Fruit fly (Drosophila melanogaster) whole organism, embryonic: ENCODE measurements around the gene CG17930.
A peak's percentile ranks its signal among the peaks of the same experiment; 100 is the strongest.

ENCODE experiments used
- Awh ChIP-seq: fragments of 200-800 bp; sonication (Bioruptor generic); IDR thresholded peaks from 2 replicates; pipeline ENCODE4, ENCODE4 v1.3.6; 2022; ENCODE audit warnings: missing biosample characterization, missing genetic modification characterization
- CG11456 ChIP-seq: fragments of 200-800 bp; sonication (Bioruptor generic); IDR thresholded peaks from 3 replicates; pipeline ENCODE4 v1.3.6; 2022; ENCODE audit warnings: missing biosample characterization, missing genetic modification characterization
- CG11504 ChIP-seq: fragments of 200-800 bp; sonication (Bioruptor generic); optimal IDR thresholded peaks from 3 replicates; lab custom pipeline; 2019; ENCODE audit warnings: missing biosample characterization, mild to moderate bottlenecking, missing genetic modification characterization, moderate library complexity
- CG14050 ChIP-seq: fragments of 200-800 bp; sonication (Bioruptor generic); IDR thresholded peaks from 3 replicates; pipeline ENCODE4 v1.3.6; 2022; ENCODE audit warnings: missing biosample characterization, missing genetic modification characterization
- CG1529 ChIP-seq: fragments of 200-800 bp; sonication (Bioruptor generic); optimal IDR thresholded peaks from 3 replicates; lab custom pipeline; 2018; ENCODE audit warnings: missing biosample characterization, missing genetic modification characterization
- CG1647 ChIP-seq: fragments of 200-800 bp; sonication (Bioruptor generic); optimal IDR thresholded peaks from 3 replicates; lab custom pipeline; 2016; ENCODE audit warnings: missing biosample characterization, missing genetic modification characterization
- CG17361 ChIP-seq: fragments of 200-800 bp; sonication (Bioruptor generic); IDR thresholded peaks from 3 replicates; pipeline ENCODE4 v1.3.6; 2022; ENCODE audit warnings: missing biosample characterization, missing genetic modification characterization
- CG18262 ChIP-seq: fragments of 200-800 bp; optimal IDR thresholded peaks from 3 replicates; lab custom pipeline; 2019; ENCODE audit warnings: missing biosample characterization, mild to moderate bottlenecking, missing genetic modification characterization, moderate library complexity
- CG2678 ChIP-seq: fragments of 200-800 bp; sonication (Bioruptor generic); optimal IDR thresholded peaks from 3 replicates; lab custom pipeline; 2019; ENCODE audit warnings: missing biosample characterization, mild to moderate bottlenecking, missing genetic modification characterization, moderate library complexity
- CG2712 ChIP-seq: fragments of 200-800 bp; optimal IDR thresholded peaks from 3 replicates; lab custom pipeline; 2019; ENCODE audit warnings: missing biosample characterization, mild to moderate bottlenecking, missing genetic modification characterization, moderate library complexity
- CG30403 ChIP-seq: fragments of 200-800 bp; sonication (Bioruptor generic); optimal IDR thresholded peaks from 3 replicates; lab custom pipeline; 2016; ENCODE audit warnings: missing biosample characterization, missing genetic modification characterization
- CG31441 ChIP-seq: fragments of 200-800 bp; sonication (Bioruptor generic); IDR thresholded peaks from 2 replicates; pipeline ENCODE4 v1.3.6; 2022; ENCODE audit warnings: missing biosample characterization, missing genetic modification characterization
- CG3163 ChIP-seq: fragments of 200-800 bp; sonication (Bioruptor generic); optimal IDR thresholded peaks from 3 replicates; lab custom pipeline; 2016; ENCODE audit warnings: missing biosample characterization, missing genetic modification characterization
- CG4360 ChIP-seq: fragments of 200-800 bp; sonication (Bioruptor generic); IDR thresholded peaks from 2 replicates; pipeline ENCODE4 v1.3.6; 2022; ENCODE audit warnings: missing biosample characterization, missing genetic modification characterization
- CG43689 ChIP-seq: fragments of 200-800 bp; sonication (Bioruptor generic); IDR thresholded peaks from 2 replicates; pipeline ENCODE4 v1.3.6; 2022; ENCODE audit warnings: missing biosample characterization, missing genetic modification characterization
- CG6683 ChIP-seq: fragments of 200-800 bp; sonication (Bioruptor generic); optimal IDR thresholded peaks from 2 replicates; lab custom pipeline; 2017; ENCODE audit warnings: missing biosample characterization, mild to moderate bottlenecking, missing genetic modification characterization, missing genetic modification reagents
- CG7556 ChIP-seq: fragments of 200-800 bp; sonication (Bioruptor generic); optimal IDR thresholded peaks from 2 replicates; lab custom pipeline; 2017; ENCODE audit warnings: missing biosample characterization, mild to moderate bottlenecking, missing genetic modification characterization
- CG7839 ChIP-seq: fragments of 200-800 bp; sonication (Bioruptor generic); optimal IDR thresholded peaks from 3 replicates; lab custom pipeline; 2018; ENCODE audit warnings: missing biosample characterization, mild to moderate bottlenecking, missing genetic modification characterization, moderate library complexity
- CG8388 ChIP-seq: fragments of 200-800 bp; sonication (Bioruptor generic); optimal IDR thresholded peaks from 2 replicates; lab custom pipeline; 2019; ENCODE audit warnings: missing biosample characterization, mild to moderate bottlenecking, missing genetic modification characterization, moderate library complexity
- CoRest ChIP-seq: fragments of 200-800 bp; sonication (Bioruptor generic); optimal IDR thresholded peaks from 3 replicates; lab custom pipeline; 2018; ENCODE audit warnings: missing biosample characterization, mild to moderate bottlenecking, missing genetic modification characterization, moderate library complexity
- Drgx ChIP-seq: fragments of 200-800 bp; sonication (Bioruptor generic); IDR thresholded peaks from 2 replicates; pipeline ENCODE4 v1.3.6; 2022; ENCODE audit warnings: missing biosample characterization, missing genetic modification characterization
- E2f1 ChIP-seq: fragments of 200-800 bp; sonication (Bioruptor generic); IDR thresholded peaks from 2 replicates; pipeline ENCODE4 v1.3.6; 2022; ENCODE audit warnings: missing biosample characterization, missing genetic modification characterization
- Ets65A ChIP-seq: fragments of 200-800 bp; sonication (Bioruptor generic); peaks from one replicate; lab custom pipeline; 2016; ENCODE audit warnings: missing biosample characterization, missing genetic modification characterization
- HmgZ ChIP-seq: fragments of 200-800 bp; sonication (Bioruptor generic); optimal IDR thresholded peaks from 2 replicates; lab custom pipeline; 2018; ENCODE audit warnings: missing biosample characterization, mild to moderate bottlenecking, missing genetic modification characterization
- Hr78 ChIP-seq, 2 experiments: fragments of 200-800 bp in 1 of 2; fragments of >200 bp in 1 of 2; sonication (Bioruptor generic) in 1 of 2; optimal IDR thresholded peaks; 2 replicates each; lab custom pipeline; 2017 to 2019; ENCODE audit warnings: missing biosample characterization in 2 of 2, missing genetic modification characterization in 2 of 2, mild to moderate bottlenecking in 1 of 2, moderate library complexity in 1 of 2
- Kr ChIP-seq: fragments of 200-800 bp; sonication (Bioruptor generic); optimal IDR thresholded peaks from 2 replicates; lab custom pipeline; 2017; ENCODE audit warnings: missing biosample characterization, mild to moderate bottlenecking, missing genetic modification characterization
- Meics ChIP-seq: fragments of 200-800 bp; sonication (Bioruptor generic); optimal IDR thresholded peaks from 2 replicates; lab custom pipeline; 2017; ENCODE audit warnings: missing biosample characterization, mild to moderate bottlenecking, missing genetic modification characterization
- Sox100B ChIP-seq: fragments of 200-800 bp; sonication (Bioruptor generic); optimal IDR thresholded peaks from 3 replicates; lab custom pipeline; 2018; ENCODE audit warnings: missing biosample characterization, mild to moderate bottlenecking, missing genetic modification characterization
- Sox102F ChIP-seq: fragments of 200-800 bp; sonication (Bioruptor generic); optimal IDR thresholded peaks from 2 replicates; lab custom pipeline; 2018; ENCODE audit warnings: missing biosample characterization, mild to moderate bottlenecking, missing genetic modification characterization, moderate library complexity
- Ssrp ChIP-seq: fragments of 200-800 bp; sonication (Bioruptor generic); optimal IDR thresholded peaks from 2 replicates; lab custom pipeline; 2018; ENCODE audit warnings: missing biosample characterization, mild to moderate bottlenecking, missing genetic modification characterization, moderate library complexity
- Taf1 ChIP-seq: fragments of 200-800 bp; sonication (Bioruptor generic); IDR thresholded peaks from 2 replicates; pipeline ENCODE4 v1.3.6; 2022; ENCODE audit warnings: missing biosample characterization, missing genetic modification characterization
- abd-A ChIP-seq: fragments of 200-800 bp; sonication (Bioruptor generic); optimal IDR thresholded peaks from 3 replicates; lab custom pipeline; 2019; ENCODE audit warnings: missing biosample characterization, mild to moderate bottlenecking, missing genetic modification characterization, moderate library complexity
- ap ChIP-seq: fragments of 200-800 bp; sonication (Bioruptor generic); IDR thresholded peaks from 2 replicates; pipeline ENCODE4 v1.3.6; 2022; ENCODE audit warnings: missing biosample characterization, missing genetic modification characterization
- bab2 ChIP-seq: fragments of 200-800 bp; sonication (Bioruptor generic); optimal IDR thresholded peaks from 2 replicates; lab custom pipeline; 2016; ENCODE audit warnings: missing biosample characterization, missing genetic modification characterization
- dmrt11E ChIP-seq: fragments of 200-800 bp; sonication (Bioruptor generic); optimal IDR thresholded peaks from 3 replicates; lab custom pipeline; 2018; ENCODE audit warnings: missing biosample characterization, mild to moderate bottlenecking, missing genetic modification characterization, moderate library complexity
- dmrt99B ChIP-seq: fragments of 200-800 bp; sonication (Bioruptor generic); optimal IDR thresholded peaks from 2 replicates; lab custom pipeline; 2018; ENCODE audit warnings: missing biosample characterization, mild to moderate bottlenecking, missing genetic modification characterization, moderate library complexity
- ftz-f1 ChIP-seq: fragments of 200-800 bp; sonication (Bioruptor generic); optimal IDR thresholded peaks from 2 replicates; lab custom pipeline; 2016; ENCODE audit warnings: missing biosample characterization, missing genetic modification characterization
- gcm ChIP-seq: fragments of 200-800 bp; sonication (Bioruptor generic); optimal IDR thresholded peaks from 2 replicates; lab custom pipeline; 2019; ENCODE audit warnings: missing biosample characterization, mild to moderate bottlenecking, missing genetic modification characterization, moderate library complexity
- gem ChIP-seq: fragments of 200-800 bp; sonication (Bioruptor generic); optimal IDR thresholded peaks from 2 replicates; lab custom pipeline; 2019; ENCODE audit warnings: missing biosample characterization, mild to moderate bottlenecking, missing genetic modification characterization, moderate library complexity
- grau ChIP-seq: fragments of 200-800 bp; optimal IDR thresholded peaks from 3 replicates; lab custom pipeline; 2019; ENCODE audit warnings: missing biosample characterization, mild to moderate bottlenecking, missing genetic modification characterization, moderate library complexity
- kni ChIP-seq: fragments of 200-800 bp; sonication (Bioruptor generic); optimal IDR thresholded peaks from 3 replicates; lab custom pipeline; 2017; ENCODE audit warnings: mild to moderate bottlenecking, missing biosample characterization, missing genetic modification reagents, missing genetic modification characterization
- lola ChIP-seq, 3 experiments: fragments of >200 bp in 2 of 3; fragments of 200-800 bp in 1 of 3; sonication (Bioruptor generic) in 1 of 3; optimal IDR thresholded peaks; 2 replicates each; lab custom pipeline; 2017 to 2019; ENCODE audit warnings: missing biosample characterization in 3 of 3, missing genetic modification characterization in 3 of 3, mild to moderate bottlenecking in 1 of 3, moderate library complexity in 1 of 3
- nmo ChIP-seq: fragments of 200-800 bp; sonication (Bioruptor generic); optimal IDR thresholded peaks from 2 replicates; lab custom pipeline; 2018; ENCODE audit warnings: missing biosample characterization, mild to moderate bottlenecking, missing genetic modification characterization, moderate library complexity
- prd ChIP-seq, 3 experiments: fragments of >200 bp in 2 of 3; fragments of 200-800 bp in 1 of 3; sonication (Bioruptor generic) in 1 of 3; optimal IDR thresholded peaks in 2 of 3; IDR thresholded peaks in 1 of 3; 2 replicates in 2 of 3; 3 replicates in 1 of 3; pipeline versions ENCODE4 v1.3.6 to Lab custom; 2017 to 2022; ENCODE audit warnings: missing biosample characterization in 1 of 3, missing genetic modification characterization in 1 of 3
- pros ChIP-seq: fragments of 200-800 bp; sonication (Bioruptor generic); optimal IDR thresholded peaks from 3 replicates; lab custom pipeline; 2019; ENCODE audit warnings: missing biosample characterization, mild to moderate bottlenecking, missing genetic modification characterization, moderate library complexity
- sens ChIP-seq: fragments of 200-800 bp; sonication (Bioruptor generic); peaks from one replicate; lab custom pipeline; 2016; ENCODE audit warnings: missing biosample characterization, missing genetic modification characterization
- shn ChIP-seq: fragments of 200-800 bp; sonication (Bioruptor generic); optimal IDR thresholded peaks from 3 replicates; lab custom pipeline; 2016; ENCODE audit warnings: missing biosample characterization, missing genetic modification characterization
- wdn ChIP-seq: fragments of 200-800 bp; sonication (Bioruptor generic); IDR thresholded peaks from 2 replicates; pipeline ENCODE4 v1.3.6; 2022; ENCODE audit warnings: missing biosample characterization, missing genetic modification characterization

Gene CG17930

DNA sequence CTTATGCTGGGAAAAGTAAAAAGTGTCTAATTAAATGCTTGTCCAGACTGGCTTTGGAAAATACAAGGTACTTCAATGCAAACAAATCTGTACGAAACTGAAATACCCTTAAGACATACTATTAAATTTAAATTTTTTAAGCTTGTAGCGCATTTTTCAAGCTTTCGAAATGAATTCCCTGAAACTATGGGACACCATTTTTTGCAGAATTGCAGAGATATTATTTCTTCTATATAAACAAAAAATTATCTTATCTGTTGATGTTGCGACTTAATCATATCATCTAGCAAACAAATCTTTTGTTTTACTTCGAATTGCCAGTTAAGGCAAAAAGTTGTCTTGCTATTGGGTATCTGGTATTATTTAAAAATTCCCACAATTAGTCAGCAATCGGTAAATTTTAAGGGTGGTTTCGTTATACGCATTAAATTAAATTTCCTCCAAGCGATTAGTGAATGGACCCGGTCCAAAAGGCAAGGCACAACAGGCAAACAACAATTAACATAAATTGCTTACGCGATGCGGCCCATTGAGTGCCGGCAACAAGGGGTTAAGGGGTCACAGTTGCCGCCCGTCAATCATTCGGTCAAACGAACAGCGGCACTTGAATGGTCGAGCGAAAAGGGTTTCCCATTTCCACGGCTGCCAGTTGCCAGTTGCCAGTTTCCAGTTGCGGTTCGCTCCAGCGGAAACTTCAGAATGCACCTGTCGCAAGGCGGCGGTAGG is 8.8 kb downstream of the CG17930 start (continued):
- TF ChIP-seq Hr78 (GFP tag; optimal IDR thresholded peaks at IDR 0.05; lab: Kevin White, UChicago) (peak in 1 of 2 experiments; percentile 82), Kr (GFP tag; lab: Kevin White, UChicago) (peak; percentile 98), CG11456 (GFP tag; lab: Robert Waterston, UW) (no peak), Meics (peak; percentile 2), E2f1 (GFP tag; lab: Robert Waterston, UW) (no peak), Sox100B (peak; percentile 47), CG14050 (GFP tag; lab: Robert Waterston, UW) (no peak), Ssrp (tag; lab: Kevin White, UChicago) (no peak), gem (tag; lab: Kevin White, UChicago) (peak; percentile 52), CG7556 (GFP tag; lab: Kevin White, UChicago) (peak; percentile 25), pros (no peak), dmrt99B (peak; percentile 42), CG8388 (peak; percentile 22), Drgx (no peak), kni (peak; percentile 91), CG43689 (GFP tag; lab: Robert Waterston, UW) (no peak), bab2 (GFP tag; lab: Kevin White, UChicago) (peak; percentile 11), CG30403 (GFP tag; lab: Kevin White, UChicago) (peak; percentile 2), CG1647 (GFP tag; lab: Kevin White, UChicago) (no peak), ftz-f1 (no peak), CoRest (tag; lab: Kevin White, UChicago) (peak; percentile 14), ap (no peak), sens (GFP tag; lab: Kevin White, UChicago) (peak; percentile 2), CG2712 (tag; lab: Kevin White, UChicago) (peak; percentile 23), gcm (GFP tag; lab: Kevin White, UChicago) (no peak), abd-A (tag; lab: Kevin White, UChicago) (peak; percentile 35), CG2678 (tag; lab: Kevin White, UChicago) (peak; percentile 33), CG1529 (GFP tag; lab: Kevin White, UChicago) (peak; percentile 22), HmgZ (tag; lab: Kevin White, UChicago) (no peak), shn (GFP tag; lab: Kevin White, UChicago) (no peak), wdn (GFP tag; lab: Robert Waterston, UW) (0 out of 2 replicates have a peak, but pooled peaks have one; percentile 12), CG31441 (GFP tag; lab: Robert Waterston, UW) (no peak), nmo (GFP tag; lab: Kevin White, UChicago) (peak; percentile 20), dmrt11E (tag; lab: Kevin White, UChicago) (peak; percentile 13), prd (optimal IDR thresholded peaks at IDR 0.05; lab: Kevin White, UChicago) (no peak), prd (GFP tag; IDR thresholded peaks at IDR 0.05; lab: Robert Waterston, UW) (no peak), CG7839 (tag; lab: Kevin White, UChicago) (peak; percentile 17), lola (GFP tag; optimal IDR thresholded peaks at IDR 0.05; lab: Kevin White, UChicago) (peak in 1 of 3 experiments; percentile 27), grau (peak; percentile 5), CG4360 (GFP tag; lab: Robert Waterston, UW) (0 out of 2 replicates have a peak, but pooled peaks have one; percentile 18), Taf1 (no peak), CG6683 (GFP tag; lab: Kevin White, UChicago) (no peak), CG18262 (peak; percentile 43), Sox102F (peak; percentile 23), CG11504 (tag; lab: Kevin White, UChicago) (peak; percentile 42), CG17361 (GFP tag; lab: Robert Waterston, UW) (peak; percentile 35; the same call in 1 of the 3 replicates), Awh (GFP tag; lab: Robert Waterston, UW) (no peak), Ets65A (peak; percentile 24), CG3163 (GFP tag; lab: Kevin White, UChicago) (no peak)
